Fruit fly (Drosophila melanogaster): ENCODE measurements around the gene Tap42.

The Tap42 gene

dm6 chr2L:13368940-13369339, 1.5 kb downstream of the Tap42 start, which contains the start of gene CG31855 (continued):
- TF ChIP-seq ken (GFP tag; IDR thresholded peaks at IDR 0.05) (peak; percentile 89), fu2 (GFP tag; optimal IDR thresholded peaks at IDR 0.05) (peak; percentile 69), sima (GFP tag; optimal IDR thresholded peaks at IDR 0.05) (no peak), CG2129 (GFP tag; IDR thresholded peaks at IDR 0.05; ENCODE audit: partially characterized antibody) (no peak)

- no peak for TF ChIP-seq onecut (GFP tag; IDR thresholded peaks at IDR 0.05)
- TF ChIP-seq CG6272 (GFP tag; IDR thresholded peaks at IDR 0.05) = no peak
- TF ChIP-seq BtbVII (GFP tag; optimal IDR thresholded peaks at IDR 0.05) = no peak
- peak; percentile 56 for TF ChIP-seq CG3281 (GFP tag; optimal IDR thresholded peaks at IDR 0.05)
- peak in 1 of 2 experiments; percentile 74 for TF ChIP-seq crp (GFP tag; optimal IDR thresholded peaks at IDR 0.05)
- TF ChIP-seq grn (GFP tag; optimal IDR thresholded peaks at IDR 0.05) = no peak
- peak; percentile 93 for TF ChIP-seq E2f2 (GFP tag; IDR thresholded peaks at IDR 0.05)
- TF ChIP-seq CG10366 (GFP tag; IDR thresholded peaks at IDR 0.05) = no peak
- peak; percentile 57 for TF ChIP-seq CG32532 (GFP tag; IDR thresholded peaks at IDR 0.05)
- no peak for TF ChIP-seq unc-4 (GFP tag; IDR thresholded peaks at IDR 0.05; ENCODE audit: partially characterized antibody)
- no peak for TF ChIP-seq CG14965 (GFP tag; optimal IDR thresholded peaks at IDR 0.05; ENCODE audit: borderline replicate concordance)
- peak; percentile 37 for TF ChIP-seq nom (GFP tag; optimal IDR thresholded peaks at IDR 0.05)
- no peak for TF ChIP-seq CG1024 (GFP tag; IDR thresholded peaks at IDR 0.05)
- TF ChIP-seq zfh1 (GFP tag; IDR thresholded peaks at IDR 0.05) = peak; percentile 66
- TF ChIP-seq Taf1 (GFP tag; IDR thresholded peaks at IDR 0.05) = no peak
- peak; percentile 8 for TF ChIP-seq CG13894 (tag; optimal IDR thresholded peaks at IDR 0.05)
- peak; percentile 32 for TF ChIP-seq CG17802 (tag; optimal IDR thresholded peaks at IDR 0.05)
- peak; percentile 24 for TF ChIP-seq scrt (GFP tag; optimal IDR thresholded peaks at IDR 0.05)
- TF ChIP-seq unpg (GFP tag; optimal IDR thresholded peaks at IDR 0.05) = peak; percentile 19
- peak; percentile 35 for TF ChIP-seq Rx (GFP tag; IDR thresholded peaks at IDR 0.05)
- no peak for TF ChIP-seq tx (GFP tag; optimal IDR thresholded peaks at IDR 0.05)
- no peak for TF ChIP-seq CkIIα-i1 (GFP tag; IDR thresholded peaks at IDR 0.05)
- no peak for TF ChIP-seq tio (GFP tag; optimal IDR thresholded peaks at IDR 0.05)
- TF ChIP-seq CG14014 (GFP tag; IDR thresholded peaks at IDR 0.05) = peak; percentile 21; the same call in 1 of the 2 replicates
- TF ChIP-seq Lhr (GFP tag; optimal IDR thresholded peaks at IDR 0.05) = peak; percentile 34
- TF ChIP-seq HmgZ (tag; optimal IDR thresholded peaks at IDR 0.05) = peak; percentile 65
- peak; percentile 56 for TF ChIP-seq lbe (GFP tag; optimal IDR thresholded peaks at IDR 0.05)
- no peak for TF ChIP-seq Nf-YA (GFP tag; IDR thresholded peaks at IDR 0.05)
- TF ChIP-seq tap (tag; optimal IDR thresholded peaks at IDR 0.05) = peak; percentile 16
- TF ChIP-seq CG11247 (GFP tag; IDR thresholded peaks at IDR 0.05) = peak; percentile 36; the same call in 1 of the 2 replicates
- TF ChIP-seq CG4707 (GFP tag; optimal IDR thresholded peaks at IDR 0.05) = no peak
- TF ChIP-seq Ravus (GFP tag; IDR thresholded peaks at IDR 0.05) = no peak
- TF ChIP-seq Dek (tag; optimal IDR thresholded peaks at IDR 0.05) = peak; percentile 34
- TF ChIP-seq Vsx1 (GFP tag; optimal IDR thresholded peaks at IDR 0.05) = peak; percentile 33
- no peak for TF ChIP-seq E2f1 (GFP tag; IDR thresholded peaks at IDR 0.05)
- TF ChIP-seq Bgb (GFP tag; IDR thresholded peaks at IDR 0.05; ENCODE audit: partially characterized antibody) = peak; percentile 71
- TF ChIP-seq CG17361 (GFP tag; IDR thresholded peaks at IDR 0.05) = peak; percentile 39; the same call in 1 of the 3 replicates
- no peak for TF ChIP-seq cato (GFP tag; optimal IDR thresholded peaks at IDR 0.05; ENCODE audit: borderline replicate concordance)
- TF ChIP-seq CG8281 (tag; optimal IDR thresholded peaks at IDR 0.05) = no peak
- TF ChIP-seq CG8924 (tag; optimal IDR thresholded peaks at IDR 0.05) = peak; percentile 32
- peak; percentile 24 for TF ChIP-seq CG1602 (GFP tag; optimal IDR thresholded peaks at IDR 0.05)
- TF ChIP-seq CG10274 (GFP tag; optimal IDR thresholded peaks at IDR 0.05) = no peak
- peak; percentile 39 for TF ChIP-seq nmo (GFP tag; optimal IDR thresholded peaks at IDR 0.05)
- no peak for TF ChIP-seq CG8089 (GFP tag; optimal IDR thresholded peaks at IDR 0.05)
- TF ChIP-seq kni (GFP tag; optimal IDR thresholded peaks at IDR 0.05) = no peak
Observed at dm6 chr2L:13370762-13371161, 3.3 kb downstream of the Tap42 start, which contains the start of gene ND-B22. TSS of gene ND-B22 (minus strand) at chr2L:13371110.
